Worm (Caenorhabditis elegans) whole organism, L1 larva: ENCODE measurements around the gene serp-1.1.

Experiments used
- Y116A8C.19 ChIP-seq: sonication (generic microtip); optimal IDR thresholded peaks from 2 replicates; lab custom pipeline; 2016; ENCODE audit warnings: missing compliant biosample characterization, missing genetic modification characterization, borderline replicate concordance
- ama-1 ChIP-seq: fragments of 150-350 bp; optimal IDR thresholded peaks from 2 replicates; lab custom pipeline; 2014
- ceh-63 ChIP-seq: fragments of 200-800 bp; sonication (Bioruptor generic); optimal IDR thresholded peaks from 2 replicates; lab custom pipeline; 2018; ENCODE audit warnings: mild to moderate bottlenecking, missing genetic modification characterization, missing compliant biosample characterization
- ceh-8 ChIP-seq: fragments of 200-800 bp; sonication (Bioruptor generic); optimal IDR thresholded peaks from 2 replicates; lab custom pipeline; 2018; ENCODE audit warnings: mild to moderate bottlenecking, missing genetic modification characterization, moderate library complexity, missing compliant biosample characterization
- ceh-82 ChIP-seq, 3 experiments: fragments of 150-350 bp in 1 of 3; sonication (generic microtip) in 2 of 3; optimal IDR thresholded peaks; 2 replicates each; lab custom pipeline; 2014 to 2017; ENCODE audit warnings: missing biosample characterization in 3 of 3, missing genetic modification characterization in 3 of 3
- ceh-90 ChIP-seq: sonication (generic microtip); optimal IDR thresholded peaks from 2 replicates; lab custom pipeline; 2016; ENCODE audit warnings: missing genetic modification characterization, missing compliant biosample characterization
- dpl-1 ChIP-seq, 3 experiments: fragments of 150-350 bp in 2 of 3; sonication (generic microtip) in 1 of 3; optimal IDR thresholded peaks; 2 replicates each; lab custom pipeline; 2014 to 2017; ENCODE audit warnings: missing biosample characterization in 3 of 3, missing genetic modification characterization in 3 of 3, missing genetic modification reagents in 3 of 3
- efl-1 ChIP-seq, 4 experiments: fragments of 150-350 bp; optimal IDR thresholded peaks in 3 of 4; peaks in 1 of 4; 1 replicate in 1 of 4; 2 replicates in 3 of 4; lab custom pipeline; 2014; ENCODE audit warnings: missing biosample characterization in 2 of 4, missing genetic modification characterization in 2 of 4, missing genetic modification reagents in 2 of 4
- egl-27 ChIP-seq, 2 experiments: fragments of 150-350 bp in 1 of 2; sonication (generic microtip); optimal IDR thresholded peaks; 3 replicates each; lab custom pipeline; 2017 to 2018; ENCODE audit warnings: missing biosample characterization in 2 of 2, missing genetic modification characterization in 2 of 2, missing genetic modification reagents in 2 of 2
- elt-2 ChIP-seq: sonication (generic microtip); optimal IDR thresholded peaks from 2 replicates; lab custom pipeline; 2016; ENCODE audit warnings: missing genetic modification characterization, mild to moderate bottlenecking, inconsistent platforms, missing compliant biosample characterization, missing genetic modification reagents
- fos-1 ChIP-seq: fragments of 150-350 bp; optimal IDR thresholded peaks from 2 replicates; lab custom pipeline; 2014; ENCODE audit warnings: missing biosample characterization, missing genetic modification characterization
- grh-1 ChIP-seq: fragments of 200-800 bp; sonication (Bioruptor generic); IDR thresholded peaks from 2 replicates; pipeline ENCODE4 v1.3.6; 2022; ENCODE audit warnings: missing genetic modification reagents, missing genetic modification characterization, missing compliant biosample characterization
- hpl-2 ChIP-seq: fragments of 150-350 bp; optimal IDR thresholded peaks from 2 replicates; lab custom pipeline; 2014; ENCODE audit warnings: missing biosample characterization, missing genetic modification reagents, missing genetic modification characterization
- irx-1 ChIP-seq: sonication (generic microtip); optimal IDR thresholded peaks from 2 replicates; lab custom pipeline; 2016; ENCODE audit warnings: missing genetic modification characterization, missing compliant biosample characterization
- jun-1 ChIP-seq: fragments of 150-350 bp; optimal IDR thresholded peaks from 2 replicates; lab custom pipeline; 2014; ENCODE audit warnings: missing biosample characterization, missing genetic modification reagents, missing genetic modification characterization
- lin-15B ChIP-seq: fragments of 150-350 bp; sonication (generic microtip); optimal IDR thresholded peaks from 3 replicates; lab custom pipeline; 2014; ENCODE audit warnings: missing biosample characterization, missing genetic modification characterization
- lin-35 ChIP-seq, 2 experiments: fragments of 150-350 bp; optimal IDR thresholded peaks; 2 replicates each; lab custom pipeline; 2014; ENCODE audit warnings: missing biosample characterization in 2 of 2, missing genetic modification characterization in 2 of 2, missing genetic modification reagents in 2 of 2
- lin-39 ChIP-seq: fragments of 150-350 bp; optimal IDR thresholded peaks from 2 replicates; lab custom pipeline; 2014; ENCODE audit warnings: missing biosample characterization, missing genetic modification reagents, missing genetic modification characterization
- lsy-2 ChIP-seq, 2 experiments: fragments of 150-350 bp; optimal IDR thresholded peaks; 2 replicates each; lab custom pipeline; 2014; ENCODE audit warnings: missing biosample characterization in 2 of 2, missing genetic modification characterization in 2 of 2
- mef-2 ChIP-seq: fragments of 150-350 bp; optimal IDR thresholded peaks from 2 replicates; lab custom pipeline; 2014; ENCODE audit warnings: missing biosample characterization, missing genetic modification characterization
- mep-1 ChIP-seq: fragments of 150-350 bp; optimal IDR thresholded peaks from 2 replicates; lab custom pipeline; 2014; ENCODE audit warnings: missing biosample characterization, missing genetic modification characterization
- nhr-12 ChIP-seq: sonication (generic microtip); optimal IDR thresholded peaks from 2 replicates; lab custom pipeline; 2017; ENCODE audit warnings: missing biosample characterization, missing genetic modification characterization
- nhr-19 ChIP-seq: fragments of 200-800 bp; sonication (Bioruptor generic); conservative IDR thresholded peaks from 2 replicates; pipeline ENCODE4 v1.3.6; 2022; ENCODE audit warnings: missing genetic modification characterization, missing compliant biosample characterization
- nhr-20 ChIP-seq: sonication (generic microtip); optimal IDR thresholded peaks from 2 replicates; lab custom pipeline; 2016; ENCODE audit warnings: mild to moderate bottlenecking, missing genetic modification characterization, missing compliant biosample characterization
- nhr-47 ChIP-seq: sonication (generic microtip); optimal IDR thresholded peaks from 2 replicates; lab custom pipeline; 2016; ENCODE audit warnings: mild to moderate bottlenecking, missing genetic modification characterization, moderate library complexity, missing compliant biosample characterization
- nhr-71 ChIP-seq: sonication (generic microtip); optimal IDR thresholded peaks from 2 replicates; lab custom pipeline; 2016; ENCODE audit warnings: mild to moderate bottlenecking, missing genetic modification characterization, moderate library complexity, missing compliant biosample characterization
- nhr-76 ChIP-seq: sonication (generic microtip); optimal IDR thresholded peaks from 2 replicates; lab custom pipeline; 2017; ENCODE audit warnings: missing biosample characterization, missing genetic modification characterization
- nhr-77 ChIP-seq: fragments of 150-350 bp; optimal IDR thresholded peaks from 2 replicates; lab custom pipeline; 2014; ENCODE audit warnings: missing biosample characterization, missing genetic modification characterization
- nhr-85 ChIP-seq: sonication (generic microtip); peaks from one replicate; lab custom pipeline; 2016; ENCODE audit warnings: missing genetic modification characterization, inconsistent platforms, missing compliant biosample characterization
- nhr-90 ChIP-seq: sonication (generic microtip); optimal IDR thresholded peaks from 2 replicates; lab custom pipeline; 2016; ENCODE audit warnings: mild to moderate bottlenecking, missing genetic modification characterization, missing compliant biosample characterization; ENCODE audit not compliant: poor library complexity
- pag-3 ChIP-seq: sonication (generic microtip); optimal IDR thresholded peaks from 2 replicates; lab custom pipeline; 2017; ENCODE audit warnings: missing genetic modification characterization, mild to moderate bottlenecking, missing compliant biosample characterization, antibody characterized with exemption, borderline replicate concordance; ENCODE audit not compliant: insufficient read depth
- rnt-1 ChIP-seq: sonication (generic microtip); optimal IDR thresholded peaks from 2 replicates; lab custom pipeline; 2016; ENCODE audit warnings: mild to moderate bottlenecking, missing genetic modification characterization, moderate library complexity, missing compliant biosample characterization
- sox-4 ChIP-seq: sonication (generic microtip); optimal IDR thresholded peaks from 2 replicates; lab custom pipeline; 2016; ENCODE audit warnings: missing genetic modification characterization, missing compliant biosample characterization
- tbx-2 ChIP-seq: sonication (generic microtip); optimal IDR thresholded peaks from 2 replicates; lab custom pipeline; 2016; ENCODE audit warnings: missing genetic modification characterization, missing compliant biosample characterization
- unc-130 ChIP-seq: fragments of 150-350 bp; optimal IDR thresholded peaks from 2 replicates; lab custom pipeline; 2017; ENCODE audit warnings: missing biosample characterization, missing genetic modification characterization, inconsistent platforms
- unc-30 ChIP-seq: sonication (generic microtip); optimal IDR thresholded peaks from 2 replicates; lab custom pipeline; 2017; ENCODE audit warnings: missing biosample characterization, missing genetic modification characterization
- unc-86 ChIP-seq: sonication (generic microtip); optimal IDR thresholded peaks from 2 replicates; lab custom pipeline; 2016; ENCODE audit warnings: missing genetic modification characterization, missing compliant biosample characterization
- unc-98 ChIP-seq: fragments of 200-800 bp; sonication (Bioruptor generic); IDR thresholded peaks from 2 replicates; pipeline ENCODE4 v1.3.6; 2022; ENCODE audit warnings: missing genetic modification characterization, missing compliant biosample characterization
- xbp-1 ChIP-seq: sonication (generic microtip); optimal IDR thresholded peaks from 2 replicates; lab custom pipeline; 2016; ENCODE audit warnings: missing genetic modification characterization, missing compliant biosample characterization
- zag-1 ChIP-seq: fragments of 150-350 bp; optimal IDR thresholded peaks from 2 replicates; lab custom pipeline; 2014; ENCODE audit warnings: missing biosample characterization, missing genetic modification characterization

Gene serp-1.1

ce11 chrX:15822197-15822596 is 19.2 kb upstream of the serp-1.1 start, which contains the start of gene Y7A5A.8:
Y7A5A.8 (plus strand) TSS chrX:15822497.
- TF ChIP-seq unc-86 (tag; lab: Kevin White, UChicago), result no peak
- TF ChIP-seq, all 84 proteins: peak for 0

ce11 chrX:15826866-15827265 is 14.5 kb upstream of the serp-1.1 start, which contains the start of gene Y7A5A.9:
Y7A5A.9 (plus strand) TSS chrX:15827166.
- no peak for TF ChIP-seq ceh-63 (GFP tag; lab: Kevin White, UChicago)
- no peak for TF ChIP-seq lin-39 (tag; lab: Kevin White, UChicago)
- no peak for TF ChIP-seq nhr-90 (tag; lab: Kevin White, UChicago)
- TF ChIP-seq unc-98 (GFP tag; lab: Robert Waterston, UW), result no peak
- no peak for TF ChIP-seq mep-1
- TF ChIP-seq unc-30 (tag; lab: Kevin White, UChicago), result no peak
- no peak for TF ChIP-seq tbx-2 (tag; lab: Kevin White, UChicago)
- no peak for TF ChIP-seq ceh-90
- TF ChIP-seq, all 84 proteins: peak for 0

ce11 chrX:15828059-15828458 is 13.3 kb upstream of the serp-1.1 start, which contains the start of gene Y7A5A.20:
Y7A5A.20 (plus strand) TSS chrX:15828359.
- no peak for TF ChIP-seq fos-1 (tag; lab: Kevin White, UChicago)
- TF ChIP-seq unc-130 (tag; lab: Kevin White, UChicago), result no peak
- TF ChIP-seq sox-4 (tag; lab: Kevin White, UChicago), result no peak
- no peak for TF ChIP-seq ama-1 (lab: Kevin White, UChicago)
- no peak for TF ChIP-seq nhr-77 (tag; lab: Kevin White, UChicago)
- no peak for TF ChIP-seq zag-1 (tag; lab: Kevin White, UChicago)

ce11 chrX:15831537-15831936 is 9.8 kb upstream of the serp-1.1 start:
- TF ChIP-seq irx-1 (tag; lab: Kevin White, UChicago) (no peak), dpl-1 (GFP tag; optimal IDR thresholded peaks at IDR 0.05; lab: Kevin White, UChicago) (no peak), ceh-82 (tag; optimal IDR thresholded peaks at IDR 0.05; lab: Kevin White, UChicago) (no peak), xbp-1 (no peak), rnt-1 (tag; lab: Kevin White, UChicago) (no peak), grh-1 (GFP tag; lab: Robert Waterston, UW) (no peak), lin-15B (tag; lab: Kevin White, UChicago) (no peak), lsy-2 (tag; optimal IDR thresholded peaks at IDR 0.05; lab: Kevin White, UChicago) (no peak), efl-1 (optimal IDR thresholded peaks at IDR 0.05; lab: Kevin White, UChicago) (no peak), efl-1 (GFP tag; optimal IDR thresholded peaks at IDR 0.05 in 1 of 2; lab: Kevin White, UChicago) (no peak)

ce11 chrX:15838496-15838948 is 2.9 kb upstream of the serp-1.1 start, which contains the start of gene acox-1.6:
acox-1.6 (minus strand) TSS chrX:15838546.
- TF ChIP-seq lin-35 (GFP tag; optimal IDR thresholded peaks at IDR 0.05; lab: Kevin White, UChicago) (peak in 1 of 2 experiments; percentile 15), hpl-2 (no peak), Y116A8C.19 (tag; lab: Kevin White, UChicago) (no peak), egl-27 (tag; optimal IDR thresholded peaks at IDR 0.05; lab: Kevin White, UChicago) (no peak), nhr-12 (tag; lab: Kevin White, UChicago) (no peak), ceh-82 (tag; optimal IDR thresholded peaks at IDR 0.05; lab: Kevin White, UChicago) (no peak), nhr-20 (tag; lab: Kevin White, UChicago) (peak; percentile 35)

ce11 chrX:15842492-15842891 is 1.1 kb downstream of the serp-1.1 start:
- TF ChIP-seq mef-2 (tag; lab: Kevin White, UChicago) (no peak), nhr-85 (tag; lab: Kevin White, UChicago) (peak; percentile 2), nhr-19 (GFP tag; lab: Robert Waterston, UW) (no peak), lsy-2 (tag; optimal IDR thresholded peaks at IDR 0.05; lab: Kevin White, UChicago) (peak; percentile 8 to 31), unc-98 (GFP tag; lab: Robert Waterston, UW) (no peak), nhr-71 (tag; lab: Kevin White, UChicago) (peak; percentile 58), jun-1 (no peak), unc-30 (tag; lab: Kevin White, UChicago) (no peak), nhr-47 (tag; lab: Kevin White, UChicago) (peak; percentile 10), pag-3 (tag; lab: Kevin White, UChicago) (no peak), elt-2 (tag; lab: Kevin White, UChicago) (peak; percentile 67), ceh-8 (no peak), nhr-76 (tag; lab: Kevin White, UChicago) (no peak)
